Worm (Caenorhabditis elegans): Measurements from ENCODE around the gene F40F4.7.

- TF ChIP-seq dmd-4 (tag; optimal IDR thresholded peaks at IDR 0.05; ENCODE audit: borderline replicate concordance) (no peak), lim-6 (tag; optimal IDR thresholded peaks at IDR 0.05) (no peak), C38D4.7 (GFP tag; optimal IDR thresholded peaks at IDR 0.05) (no peak), pha-4 (tag; optimal IDR thresholded peaks at IDR 0.05) (no peak), nhr-11 (tag; optimal IDR thresholded peaks at IDR 0.05) (no peak), mec-3 (tag; optimal IDR thresholded peaks at IDR 0.05; ENCODE audit: borderline replicate concordance) (no peak), nfya-1 (tag; optimal IDR thresholded peaks at IDR 0.05) (no peak)
Observed at ce11 chrX:3243614-3244013, 2.1 kb downstream of the F40F4.7 start, which contains the start of gene irg-7.

All from whole organism, late embryonic.